Worm (Caenorhabditis elegans) whole organism, early embryonic: ENCODE results near the gene spp-30.

Experiments used
- ama-1 ChIP-seq: fragments of 150-350 bp; optimal IDR thresholded peaks from 2 replicates; lab custom pipeline; 2014
- ets-7 ChIP-seq: sonication (generic microtip); optimal IDR thresholded peaks from 2 replicates; lab custom pipeline; 2016; ENCODE audit warnings: missing genotype, missing genetic modification characterization, missing compliant biosample characterization
- hmbx-1 ChIP-seq: sonication (generic microtip); optimal IDR thresholded peaks from 2 replicates; lab custom pipeline; 2016; ENCODE audit warnings: mild to moderate bottlenecking, missing genetic modification characterization, missing compliant biosample characterization
- sea-1 ChIP-seq: fragments of 200-800 bp; sonication (Bioruptor generic); conservative IDR thresholded peaks from 2 replicates; pipeline ENCODE4 v1.3.6; 2022; ENCODE audit warnings: missing genetic modification characterization, missing compliant biosample characterization
- tbx-37 ChIP-seq: fragments of 200-800 bp; sonication (Bioruptor generic); conservative IDR thresholded peaks from 2 replicates; pipeline ENCODE4 v1.3.6; 2022; ENCODE audit warnings: missing genetic modification reagents, missing genetic modification characterization, missing compliant biosample characterization

DNA sequence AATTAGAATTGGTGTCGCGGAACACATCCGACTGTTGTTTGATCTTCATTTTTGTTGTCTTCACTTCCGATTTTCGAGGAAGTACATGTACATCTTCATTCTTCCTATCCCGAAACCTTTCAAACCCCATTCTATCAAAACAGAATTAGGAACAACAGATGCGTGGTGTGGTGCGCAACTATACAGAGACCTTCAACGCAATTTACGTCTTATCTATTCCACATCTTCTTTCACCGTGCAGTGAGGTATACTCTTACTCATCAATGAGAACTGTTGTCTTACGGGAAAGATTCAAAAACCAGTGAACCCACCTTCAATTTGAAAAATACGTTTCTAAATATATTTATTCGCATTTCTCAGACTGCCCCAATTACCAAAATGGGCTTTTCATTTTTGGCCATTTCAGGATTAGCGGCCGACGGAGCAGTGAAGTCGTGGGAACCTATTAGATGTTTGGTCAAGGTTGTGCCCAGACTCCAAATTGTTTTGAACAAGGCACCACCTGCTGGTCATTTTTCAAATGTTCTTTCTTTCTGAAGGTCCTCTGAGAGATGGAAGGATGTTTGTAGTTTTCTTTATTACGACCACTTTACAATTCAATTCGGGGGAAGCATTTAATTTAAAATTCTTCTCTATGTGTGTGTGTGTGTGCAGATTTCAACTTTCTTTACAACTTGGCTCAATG lies 21.5 kb downstream of the spp-30 start:
- TF ChIP-seq ama-1 (lab: Kevin White, UChicago): no peak
- TF ChIP-seq ets-7 (tag; lab: Kevin White, UChicago): no peak
- no peak for TF ChIP-seq sea-1
- no peak for TF ChIP-seq tbx-37 (GFP tag; lab: Robert Waterston, UW)
- TF ChIP-seq hmbx-1 (tag; lab: Kevin White, UChicago): no peak
